Fruit fly (Drosophila melanogaster) Kc167 (cell line): Measurements from ENCODE around the gene TotE.

Experiments
- Myc ChIP-seq: fragments of >200 bp; optimal IDR thresholded peaks from 2 replicates; lab custom pipeline; 2017; ENCODE audit warnings: missing external identifiers
- psq ChIP-seq: fragments of >200 bp; optimal IDR thresholded peaks from 2 replicates; lab custom pipeline; 2017; ENCODE audit warnings: missing external identifiers

DNA sequence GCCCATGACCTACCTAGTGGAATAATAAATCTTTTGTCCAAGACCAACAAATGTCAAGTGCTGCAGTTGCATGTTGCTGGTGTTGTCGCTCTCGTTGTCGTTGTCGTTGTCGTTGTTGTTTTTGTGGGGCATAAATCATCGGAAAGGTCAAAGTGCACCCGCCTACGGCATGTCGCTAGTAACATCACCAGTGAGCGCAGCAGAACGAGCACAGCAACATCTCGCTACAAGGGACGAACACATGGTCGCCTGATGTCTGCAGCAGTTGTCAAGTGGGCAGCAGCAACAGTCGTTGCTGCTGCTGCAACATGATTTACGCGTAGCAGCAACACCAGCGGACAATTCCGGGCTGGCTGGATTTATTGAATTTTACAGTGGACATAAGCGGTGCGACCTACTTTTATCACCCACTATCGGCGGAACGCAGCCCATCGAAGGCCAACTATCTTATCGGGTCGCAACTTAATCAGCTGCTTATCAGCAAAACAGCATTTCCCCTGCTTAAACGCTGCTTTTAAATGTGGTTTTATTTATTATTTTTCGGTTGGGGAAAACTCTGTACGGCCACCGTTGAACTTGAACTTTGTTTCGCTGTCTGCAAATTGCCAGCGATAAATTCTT, 38.3 kb upstream of the TotE start:
- TF ChIP-seq Myc = no peak
- no peak for TF ChIP-seq psq (lab: Kevin White, UChicago)
